In genomic region chrV:16041412-16041811, ce11 we compare ENCODE assay signal across 2 worm cellular contexts.
TF ChIP-seq lines count a peak whose summit lies in the region.

No protein-coding gene starts in this region.

TF ChIP-seq in whole organism, L1 larva, 84 proteins besides CTCF, POLR2A, EP300 and RAD21:
- TF ChIP-seq ceh-90 (tag; optimal IDR thresholded peaks at IDR 0.05; lab: Kevin White, UChicago) = no peak
- TF ChIP-seq fkh-4 (tag; optimal IDR thresholded peaks at IDR 0.05; lab: Kevin White, UChicago; ENCODE audit: borderline replicate concordance) = no peak
- no peak for TF ChIP-seq nhr-11 (tag; optimal IDR thresholded peaks at IDR 0.05; lab: Kevin White, UChicago)
- TF ChIP-seq ceh-88 (GFP tag; IDR thresholded peaks at IDR 0.05; lab: Robert Waterston, UW) = no peak
- peak; percentile 80 for TF ChIP-seq nhr-85 (tag; lab: Kevin White, UChicago)
- no peak for TF ChIP-seq efl-3 (GFP tag; optimal IDR thresholded peaks at IDR 0.05; lab: Kevin White, UChicago)
- TF ChIP-seq lin-14 (GFP tag; optimal IDR thresholded peaks at IDR 0.05; lab: Kevin White, UChicago) = peak; percentile 3
- TF ChIP-seq lin-35 (GFP tag; optimal IDR thresholded peaks at IDR 0.05; lab: Kevin White, UChicago) = no peak
- TF ChIP-seq swsn-7 (tag; optimal IDR thresholded peaks at IDR 0.05; lab: Kevin White, UChicago) = no peak
- peak in 1 of 2 experiments; percentile 10 for TF ChIP-seq efl-1 (optimal IDR thresholded peaks at IDR 0.05; lab: Kevin White, UChicago)
- no peak for TF ChIP-seq efl-1 (GFP tag; optimal IDR thresholded peaks at IDR 0.05 in 1 of 2; lab: Kevin White, UChicago)
- no peak for TF ChIP-seq unc-86 (tag; optimal IDR thresholded peaks at IDR 0.05; lab: Kevin White, UChicago)
- no peak for TF ChIP-seq elt-3 (tag; optimal IDR thresholded peaks at IDR 0.05; lab: Kevin White, UChicago)
- TF ChIP-seq lsy-2 (tag; optimal IDR thresholded peaks at IDR 0.05; lab: Kevin White, UChicago) = peak in 1 of 2 experiments; percentile 19
- TF ChIP-seq lir-3 (tag; optimal IDR thresholded peaks at IDR 0.05; lab: Kevin White, UChicago; ENCODE audit: poor library complexity) = no peak
- no peak for TF ChIP-seq nhr-19 (GFP tag; conservative IDR thresholded peaks at IDR 0.05; lab: Robert Waterston, UW)
- no peak for TF ChIP-seq nhr-84 (tag; optimal IDR thresholded peaks at IDR 0.05; lab: Kevin White, UChicago)
- TF ChIP-seq tlp-1 (tag; optimal IDR thresholded peaks at IDR 0.05; lab: Kevin White, UChicago) = no peak
- no peak for TF ChIP-seq irx-1 (tag; optimal IDR thresholded peaks at IDR 0.05; lab: Kevin White, UChicago)
- TF ChIP-seq nhr-47 (tag; optimal IDR thresholded peaks at IDR 0.05; lab: Kevin White, UChicago) = no peak
- TF ChIP-seq pax-3 (tag; optimal IDR thresholded peaks at IDR 0.05; lab: Kevin White, UChicago) = no peak
- TF ChIP-seq hpl-2 (GFP tag; optimal IDR thresholded peaks at IDR 0.05; lab: Kevin White, UChicago) = no peak
- no peak for TF ChIP-seq C04F5.9 (tag; optimal IDR thresholded peaks at IDR 0.05; lab: Kevin White, UChicago)
- no peak for TF ChIP-seq unc-62 (GFP tag; optimal IDR thresholded peaks at IDR 0.05; lab: Kevin White, UChicago)
- TF ChIP-seq dpl-1 (GFP tag; optimal IDR thresholded peaks at IDR 0.05; lab: Kevin White, UChicago) = peak; percentile 18 to 35 (median 19)
- peak; percentile 2 for TF ChIP-seq nhr-90 (tag; optimal IDR thresholded peaks at IDR 0.05; lab: Kevin White, UChicago; ENCODE audit: poor library complexity)
- no peak for TF ChIP-seq alr-1 (tag; optimal IDR thresholded peaks at IDR 0.05; lab: Kevin White, UChicago; ENCODE audit: borderline replicate concordance)
- no peak for TF ChIP-seq dsc-1 (tag; optimal IDR thresholded peaks at IDR 0.05; lab: Kevin White, UChicago)
- TF ChIP-seq unc-30 (tag; optimal IDR thresholded peaks at IDR 0.05; lab: Kevin White, UChicago) = no peak
- no peak for TF ChIP-seq ces-1 (GFP tag; optimal IDR thresholded peaks at IDR 0.05; lab: Kevin White, UChicago)
- no peak for TF ChIP-seq rnt-1 (tag; optimal IDR thresholded peaks at IDR 0.05; lab: Kevin White, UChicago)
- TF ChIP-seq xbp-1 (tag; optimal IDR thresholded peaks at IDR 0.05; lab: Kevin White, UChicago) = peak; percentile 23
- peak; percentile 23 for TF ChIP-seq nhr-71 (tag; optimal IDR thresholded peaks at IDR 0.05; lab: Kevin White, UChicago)
- TF ChIP-seq ama-1 (optimal IDR thresholded peaks at IDR 0.05; lab: Kevin White, UChicago) = no peak
- no peak for TF ChIP-seq isw-1 (GFP tag; IDR thresholded peaks at IDR 0.05; lab: Robert Waterston, UW)
- TF ChIP-seq mdl-1 (tag; optimal IDR thresholded peaks at IDR 0.05; lab: Kevin White, UChicago) = no peak
- no peak for TF ChIP-seq aly-2 (tag; optimal IDR thresholded peaks at IDR 0.05; lab: Kevin White, UChicago)
- TF ChIP-seq ets-5 (GFP tag; IDR thresholded peaks at IDR 0.05; lab: Robert Waterston, UW) = no peak
- peak; percentile 1 for TF ChIP-seq mep-1 (tag; optimal IDR thresholded peaks at IDR 0.05; lab: Kevin White, UChicago)
TF ChIP-seq in whole organism, L1 larva: peak in this region for 9.

TF ChIP-seq in whole organism, mixed stage, embryonic, 35 proteins besides CTCF, POLR2A, EP300 and RAD21:
- TF ChIP-seq M03D4.4 (tag; optimal IDR thresholded peaks at IDR 0.05; lab: Kevin White, UChicago) = no peak
- peak; percentile 94 for TF ChIP-seq zip-8 (tag; optimal IDR thresholded peaks at IDR 0.05; lab: Kevin White, UChicago)
- no peak for TF ChIP-seq flh-1 (GFP tag; optimal IDR thresholded peaks at IDR 0.05; lab: Kevin White, UChicago)
- TF ChIP-seq elt-3 (tag; optimal IDR thresholded peaks at IDR 0.05; lab: Kevin White, UChicago) = no peak
- peak; percentile 11 for TF ChIP-seq ceh-39 (tag; optimal IDR thresholded peaks at IDR 0.05; lab: Kevin White, UChicago)
- TF ChIP-seq nhr-237 (tag; optimal IDR thresholded peaks at IDR 0.05; lab: Kevin White, UChicago) = no peak
TF ChIP-seq in whole organism, mixed stage, embryonic: peak in this region for 2.

Comparison
In these comparisons a context has a peak if more than half of its experiments do, and no peak if none do; other contexts are left out.
1. Of the 14 proteins assayed by ChIP-seq in both whole organism, L1 larva and whole organism, mixed stage, embryonic: peak only in whole organism, L1 larva: mep-1; only in whole organism, mixed stage, embryonic: none; in both: none; in neither: 12; mixed calls (peak in some experiments, not most) for 1.